Worm (Caenorhabditis elegans): Measurements from ENCODE around the gene srj-49.

ce11 chrV:2821618-2822272, 26.4 kb downstream of the srj-49 start, which contains the start of gene srh-36:
- TF ChIP-seq hlh-30 (tag; optimal IDR thresholded peaks at IDR 0.05; ENCODE audit: insufficient read depth) (no peak), odd-2 (tag; optimal IDR thresholded peaks at IDR 0.05) (no peak), nhr-232 (tag; optimal IDR thresholded peaks at IDR 0.05) (no peak), ama-1 (optimal IDR thresholded peaks at IDR 0.05) (no peak), elt-2 (tag; optimal IDR thresholded peaks at IDR 0.05) (no peak)

Data from whole organism, late embryonic.